Fruit fly (Drosophila melanogaster): ENCODE results near the gene CG14518.

Gene CG14518

dm6 chr3R:29040526-29041195, 15.9 kb downstream of the CG14518 start (continued):
- TF ChIP-seq CG10274 (GFP tag; optimal IDR thresholded peaks at IDR 0.05): peak; percentile 15
- peak; percentile 28 for TF ChIP-seq Ada2b (GFP tag; IDR thresholded peaks at IDR 0.05)
- no peak for TF ChIP-seq Myb (GFP tag; optimal IDR thresholded peaks at IDR 0.05)
- TF ChIP-seq NfI (GFP tag; optimal IDR thresholded peaks at IDR 0.05): peak; percentile 68
- TF ChIP-seq NC2α (GFP tag; optimal IDR thresholded peaks at IDR 0.05): no peak
- 0 out of 2 replicates have a peak, but pooled peaks have one; percentile 18 for TF ChIP-seq CG43689 (GFP tag; IDR thresholded peaks at IDR 0.05)
- TF ChIP-seq Atf6 (GFP tag; IDR thresholded peaks at IDR 0.05): peak; percentile 74
- TF ChIP-seq CG4617 (GFP tag; optimal IDR thresholded peaks at IDR 0.05; ENCODE audit: borderline replicate concordance): no peak
- TF ChIP-seq CG1233 (GFP tag; optimal IDR thresholded peaks at IDR 0.05): peak; percentile 51
- TF ChIP-seq lilli (GFP tag; optimal IDR thresholded peaks at IDR 0.05): no peak
- TF ChIP-seq zf30C (GFP tag; optimal IDR thresholded peaks at IDR 0.05): no peak
- TF ChIP-seq CG10543 (GFP tag; optimal IDR thresholded peaks at IDR 0.05): no peak
- TF ChIP-seq CG4820 (GFP tag; optimal IDR thresholded peaks at IDR 0.05): peak; percentile 58
- TF ChIP-seq CG3847 (GFP tag; IDR thresholded peaks at IDR 0.05): peak; percentile 41; the same call in 1 of the 2 replicates
- TF ChIP-seq cwo (GFP tag; optimal IDR thresholded peaks at IDR 0.05): peak; percentile 71
- TF ChIP-seq CG14860 (GFP tag; IDR thresholded peaks at IDR 0.05; ENCODE audit: partially characterized antibody): no peak
- peak; percentile 61 for TF ChIP-seq CG10654 (GFP tag; optimal IDR thresholded peaks at IDR 0.05)
- TF ChIP-seq MESR4 (GFP tag; optimal IDR thresholded peaks at IDR 0.05): no peak
- TF ChIP-seq toy (GFP tag; IDR thresholded peaks at IDR 0.05): 0 out of 2 replicates have a peak, but pooled peaks have one; percentile 9
- no peak for TF ChIP-seq CG11247 (GFP tag; IDR thresholded peaks at IDR 0.05)
- TF ChIP-seq Atf3 (GFP tag; optimal IDR thresholded peaks at IDR 0.05): no peak
- TF ChIP-seq lab (GFP tag; optimal IDR thresholded peaks at IDR 0.05): no peak
- TF ChIP-seq jumu (GFP tag; optimal IDR thresholded peaks at IDR 0.05): no peak
- no peak for TF ChIP-seq mld (GFP tag; IDR thresholded peaks at IDR 0.05; ENCODE audit: partially characterized antibody)
- TF ChIP-seq rib (GFP tag; IDR thresholded peaks at IDR 0.05): no peak
- no peak for TF ChIP-seq Dek (tag; optimal IDR thresholded peaks at IDR 0.05)
- no peak for TF ChIP-seq CG9876 (GFP tag; optimal IDR thresholded peaks at IDR 0.05)
- TF ChIP-seq Blimp-1 (GFP tag; optimal IDR thresholded peaks at IDR 0.05): no peak
- no peak for TF ChIP-seq Antp (GFP tag; optimal IDR thresholded peaks at IDR 0.05)
- peak; percentile 65 for TF ChIP-seq CG15011 (GFP tag; optimal IDR thresholded peaks at IDR 0.05)
- TF ChIP-seq eyg (GFP tag; optimal IDR thresholded peaks at IDR 0.05): no peak
- TF ChIP-seq CG4328 (GFP tag; optimal IDR thresholded peaks at IDR 0.05): peak; percentile 48
- peak; percentile 67 for TF ChIP-seq CG9817 (tag; optimal IDR thresholded peaks at IDR 0.05)
- peak; percentile 82 for TF ChIP-seq grau (tag; optimal IDR thresholded peaks at IDR 0.05)
- peak; percentile 10 for TF ChIP-seq pnt (GFP tag; optimal IDR thresholded peaks at IDR 0.05)
- 0 out of 2 replicates have a peak, but pooled peaks have one; percentile 31 for TF ChIP-seq Oaz (GFP tag; IDR thresholded peaks at IDR 0.05)
- TF ChIP-seq luna (GFP tag; optimal IDR thresholded peaks at IDR 0.05): no peak
- TF ChIP-seq CG10147 (GFP tag; optimal IDR thresholded peaks at IDR 0.05): no peak
- TF ChIP-seq CG8765 (GFP tag; IDR thresholded peaks at IDR 0.05): no peak
- TF ChIP-seq org-1 (GFP tag; optimal IDR thresholded peaks at IDR 0.05): peak; percentile 72
- peak; percentile 88 for TF ChIP-seq gem (tag; optimal IDR thresholded peaks at IDR 0.05)
- no peak for TF ChIP-seq ham (GFP tag; IDR thresholded peaks at IDR 0.05)
- TF ChIP-seq kah (GFP tag; optimal IDR thresholded peaks at IDR 0.05): peak; percentile 29
- no peak for TF ChIP-seq dati (GFP tag; IDR thresholded peaks at IDR 0.05)
- TF ChIP-seq twi (tag; optimal IDR thresholded peaks at IDR 0.05): no peak
- peak; percentile 78 for TF ChIP-seq odd (GFP tag; optimal IDR thresholded peaks at IDR 0.05)
- peak; percentile 76 for TF ChIP-seq CG18262 (tag; optimal IDR thresholded peaks at IDR 0.05)
- no peak for TF ChIP-seq Eip74EF (GFP tag; optimal IDR thresholded peaks at IDR 0.05)
- no peak for TF ChIP-seq Lim3 (GFP tag; IDR thresholded peaks at IDR 0.05)
- 0 out of 3 replicates have a peak, but pooled peaks have one; percentile 4 for TF ChIP-seq ken (GFP tag; IDR thresholded peaks at IDR 0.05)

All from whole organism, embryonic.